Fruit fly (Drosophila melanogaster) Kc167 (cell line): ENCODE results near the gene Pde9.

ENCODE experiments used
- Myc ChIP-seq: fragments of >200 bp; optimal IDR thresholded peaks from 2 replicates; lab custom pipeline; 2017; ENCODE audit warnings: missing external identifiers
- Sin3A ChIP-seq: fragments of >200 bp; optimal IDR thresholded peaks from 2 replicates; lab custom pipeline; 2018; ENCODE audit warnings: missing external identifiers
- h ChIP-seq: fragments of >200 bp; optimal IDR thresholded peaks from 3 replicates; lab custom pipeline; 2018; ENCODE audit warnings: missing external identifiers
- insv ChIP-seq: fragments of >200 bp; optimal IDR thresholded peaks from 3 replicates; lab custom pipeline; 2018; ENCODE audit warnings: missing external identifiers
- psq ChIP-seq: fragments of >200 bp; optimal IDR thresholded peaks from 2 replicates; lab custom pipeline; 2017; ENCODE audit warnings: missing external identifiers
- ttk ChIP-seq: sonication (Bioruptor generic); optimal IDR thresholded peaks from 2 replicates; lab custom pipeline; 2017; ENCODE audit warnings: missing external identifiers

- TF ChIP-seq psq (lab: Kevin White, UChicago) (no peak), Sin3A (lab: Kevin White, UChicago) (no peak), Myc (lab: Kevin White, UChicago) (no peak), h (lab: Kevin White, UChicago) (no peak), ttk (no peak), insv (lab: Kevin White, UChicago) (no peak)
Measured at dm6 chrX:12741914-12742650, 155.0 kb downstream of the Pde9 start, which contains the start of gene Smr.
